Worm (Caenorhabditis elegans): Measurements from ENCODE around the gene R01E6.5.

ce11 chrX:13506043-13506442 is 30.8 kb upstream of the R01E6.5 start:
- TF ChIP-seq lin-39 (tag; optimal IDR thresholded peaks at IDR 0.05) (no peak), unc-98 (GFP tag; IDR thresholded peaks at IDR 0.05) (no peak), ceh-88 (GFP tag; IDR thresholded peaks at IDR 0.05) (no peak), ama-1 (optimal IDR thresholded peaks at IDR 0.05) (no peak), lin-15B (tag; optimal IDR thresholded peaks at IDR 0.05) (no peak), snpc-4 (tag; optimal IDR thresholded peaks at IDR 0.05) (no peak), lin-13 (GFP tag; optimal IDR thresholded peaks at IDR 0.05) (no peak), hlh-4 (tag; optimal IDR thresholded peaks at IDR 0.05) (no peak), mdl-1 (tag; optimal IDR thresholded peaks at IDR 0.05) (no peak), egl-27 (tag; optimal IDR thresholded peaks at IDR 0.05) (no peak), nhr-47 (tag; optimal IDR thresholded peaks at IDR 0.05) (no peak)

Measured in whole organism, L1 larva.